1 fruit fly cellular context compared by ENCODE assay signal in the genomic region with DNA sequence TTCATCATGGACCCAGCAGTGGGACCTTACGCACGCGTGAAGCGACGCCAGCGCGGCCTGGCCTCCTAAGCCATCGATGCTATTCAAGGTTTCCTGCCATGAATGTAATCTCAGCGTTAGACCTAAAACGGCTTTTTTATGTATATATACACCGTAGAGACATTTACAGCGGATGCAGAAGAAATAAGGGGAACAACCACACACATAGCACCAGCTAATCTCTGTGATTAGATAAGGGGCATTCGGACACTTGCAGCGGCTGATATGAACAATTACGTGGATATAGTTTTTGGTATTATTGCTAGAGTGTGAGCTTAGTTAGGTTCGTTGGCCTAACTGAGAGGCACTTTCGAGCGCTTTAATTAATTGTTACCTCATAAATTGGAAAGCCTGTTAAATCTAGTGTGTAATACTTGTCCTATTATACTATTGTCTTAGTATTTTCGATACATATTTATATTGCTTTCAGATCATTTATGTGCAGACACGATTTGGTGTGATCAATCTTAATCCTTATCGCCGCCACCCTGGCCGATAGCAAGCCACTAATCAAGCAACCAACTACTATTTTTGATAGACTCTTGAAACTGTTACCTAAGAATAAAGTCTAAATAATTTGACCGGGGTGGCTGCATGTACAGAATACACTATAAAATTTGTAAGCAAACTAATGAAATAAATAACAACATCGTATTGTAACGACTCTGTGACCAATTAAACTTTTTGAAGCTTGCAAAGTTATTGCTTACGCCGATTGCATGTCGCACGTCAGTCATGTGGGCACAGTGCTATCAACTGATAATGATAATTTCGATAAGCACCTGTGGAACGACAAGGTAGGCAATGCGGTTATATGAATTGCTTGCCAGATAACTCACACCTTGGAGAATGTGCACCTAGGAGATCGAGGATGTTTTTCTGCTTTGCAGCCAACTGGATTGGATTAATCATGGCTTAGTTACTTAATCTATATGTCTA.
TF ChIP-seq lines count a peak whose summit lies in the region.

No protein-coding gene starts in this region.

TF ChIP-seq in whole organism, embryonic, 481 proteins besides CTCF, POLR2A, EP300 and RAD21 (continued from another document):
- TF ChIP-seq CHES-1-like (GFP tag; optimal IDR thresholded peaks at IDR 0.05; lab: Kevin White, UChicago): no peak
- no peak for TF ChIP-seq sd (tag; optimal IDR thresholded peaks at IDR 0.05; lab: Kevin White, UChicago)
- TF ChIP-seq MESR4 (GFP tag; optimal IDR thresholded peaks at IDR 0.05; lab: Kevin White, UChicago): no peak
- TF ChIP-seq Hey (tag; optimal IDR thresholded peaks at IDR 0.05; lab: Kevin White, UChicago): peak; percentile 98
- no peak for TF ChIP-seq pho (GFP tag; optimal IDR thresholded peaks at IDR 0.05; lab: Kevin White, UChicago)
- no peak for TF ChIP-seq Max (GFP tag; optimal IDR thresholded peaks at IDR 0.05; lab: Kevin White, UChicago)
- no peak for TF ChIP-seq hkb (optimal IDR thresholded peaks at IDR 0.05; lab: Kevin White, UChicago)
- no peak for TF ChIP-seq hkb (GFP tag; IDR thresholded peaks at IDR 0.05; lab: Robert Waterston, UW)
- TF ChIP-seq Sry-δ (GFP tag; optimal IDR thresholded peaks at IDR 0.05; lab: Kevin White, UChicago): no peak
- TF ChIP-seq Stat92E (GFP tag; optimal IDR thresholded peaks at IDR 0.05; lab: Kevin White, UChicago): no peak
- TF ChIP-seq peb (GFP tag; IDR thresholded peaks at IDR 0.05; lab: Robert Waterston, UW): no peak
- no peak for TF ChIP-seq usp (GFP tag; optimal IDR thresholded peaks at IDR 0.05; lab: Kevin White, UChicago)
- TF ChIP-seq CG7357 (GFP tag; IDR thresholded peaks at IDR 0.05; lab: Robert Waterston, UW): no peak
- TF ChIP-seq Side (GFP tag; optimal IDR thresholded peaks at IDR 0.05; lab: Kevin White, UChicago): no peak
- no peak for TF ChIP-seq Atf6 (GFP tag; IDR thresholded peaks at IDR 0.05; lab: Robert Waterston, UW)
- TF ChIP-seq CG18764 (GFP tag; optimal IDR thresholded peaks at IDR 0.05; lab: Kevin White, UChicago): no peak
- TF ChIP-seq CG11456 (GFP tag; IDR thresholded peaks at IDR 0.05; lab: Robert Waterston, UW): no peak
- no peak for TF ChIP-seq bab2 (GFP tag; optimal IDR thresholded peaks at IDR 0.05; lab: Kevin White, UChicago)
- peak; percentile 40 for TF ChIP-seq sug (tag; optimal IDR thresholded peaks at IDR 0.05; lab: Kevin White, UChicago)
- no peak for TF ChIP-seq salm (tag; optimal IDR thresholded peaks at IDR 0.05; lab: Kevin White, UChicago)
- 0 out of 2 replicates have a peak, but pooled peaks have one; percentile 31 for TF ChIP-seq ara (GFP tag; IDR thresholded peaks at IDR 0.05; lab: Robert Waterston, UW)
- no peak for TF ChIP-seq Spps (tag; optimal IDR thresholded peaks at IDR 0.05; lab: Kevin White, UChicago)
- no peak for TF ChIP-seq CG10209 (GFP tag; optimal IDR thresholded peaks at IDR 0.05; lab: Kevin White, UChicago)
- TF ChIP-seq trem (tag; optimal IDR thresholded peaks at IDR 0.05; lab: Kevin White, UChicago): no peak
- no peak for TF ChIP-seq Abd-B (GFP tag; optimal IDR thresholded peaks at IDR 0.05; lab: Kevin White, UChicago)
- peak; percentile 61 for TF ChIP-seq Ets65A (GFP tag; lab: Kevin White, UChicago)
- TF ChIP-seq CG34376 (GFP tag; optimal IDR thresholded peaks at IDR 0.05; lab: Kevin White, UChicago): peak; percentile 36
- no peak for TF ChIP-seq CG18011 (GFP tag; optimal IDR thresholded peaks at IDR 0.05; lab: Kevin White, UChicago)
- TF ChIP-seq CG18262 (tag; optimal IDR thresholded peaks at IDR 0.05; lab: Kevin White, UChicago): no peak
- TF ChIP-seq nau (GFP tag; optimal IDR thresholded peaks at IDR 0.05; lab: Kevin White, UChicago): no peak
- no peak for TF ChIP-seq btn (GFP tag; optimal IDR thresholded peaks at IDR 0.05; lab: Kevin White, UChicago)
- no peak for TF ChIP-seq Neu2 (GFP tag; optimal IDR thresholded peaks at IDR 0.05; lab: Kevin White, UChicago; ENCODE audit: borderline replicate concordance)
- no peak for TF ChIP-seq dmrt99B (tag; optimal IDR thresholded peaks at IDR 0.05; lab: Kevin White, UChicago)
- TF ChIP-seq CG13296 (GFP tag; optimal IDR thresholded peaks at IDR 0.05; lab: Kevin White, UChicago): no peak
- peak; percentile 78 for TF ChIP-seq exex (tag; optimal IDR thresholded peaks at IDR 0.05; lab: Kevin White, UChicago)
- no peak for TF ChIP-seq Ada2b (GFP tag; IDR thresholded peaks at IDR 0.05; lab: Robert Waterston, UW)
- TF ChIP-seq croc (GFP tag; conservative IDR thresholded peaks at IDR 0.05; lab: Robert Waterston, UW): no peak
- no peak for TF ChIP-seq scrt (GFP tag; optimal IDR thresholded peaks at IDR 0.05; lab: Kevin White, UChicago)
- no peak for TF ChIP-seq CG33557 (GFP tag; optimal IDR thresholded peaks at IDR 0.05; lab: Kevin White, UChicago)
- TF ChIP-seq Adf1 (GFP tag; IDR thresholded peaks at IDR 0.05; lab: Robert Waterston, UW): no peak
- peak; percentile 16; the same call in 1 of the 3 replicates for TF ChIP-seq Dbx (GFP tag; IDR thresholded peaks at IDR 0.05; lab: Robert Waterston, UW)
- peak; percentile 53; the same call in 1 of the 4 replicates for TF ChIP-seq chinmo (GFP tag; IDR thresholded peaks at IDR 0.05; lab: Robert Waterston, UW; ENCODE audit: partially characterized antibody)
- TF ChIP-seq CG14014 (GFP tag; IDR thresholded peaks at IDR 0.05; lab: Robert Waterston, UW): no peak
- TF ChIP-seq CG2199 (GFP tag; IDR thresholded peaks at IDR 0.05; lab: Robert Waterston, UW): peak; percentile 77; the same call in 1 of the 3 replicates
- no peak for TF ChIP-seq zf30C (GFP tag; optimal IDR thresholded peaks at IDR 0.05; lab: Kevin White, UChicago)
- TF ChIP-seq Deaf1 (tag; optimal IDR thresholded peaks at IDR 0.05; lab: Kevin White, UChicago): no peak
- no peak for TF ChIP-seq CG33213 (GFP tag; optimal IDR thresholded peaks at IDR 0.05; lab: Kevin White, UChicago)
- no peak for TF ChIP-seq tx (GFP tag; optimal IDR thresholded peaks at IDR 0.05; lab: Kevin White, UChicago)
- TF ChIP-seq Opbp (GFP tag; IDR thresholded peaks at IDR 0.05; lab: Robert Waterston, UW; ENCODE audit: partially characterized antibody): no peak
- TF ChIP-seq CG16813 (GFP tag; IDR thresholded peaks at IDR 0.05; lab: Robert Waterston, UW; ENCODE audit: partially characterized antibody): no peak
- no peak for TF ChIP-seq CG17385 (GFP tag; optimal IDR thresholded peaks at IDR 0.05; lab: Kevin White, UChicago)
- no peak for TF ChIP-seq luna (GFP tag; optimal IDR thresholded peaks at IDR 0.05; lab: Kevin White, UChicago)
- TF ChIP-seq nerfin-1 (tag; optimal IDR thresholded peaks at IDR 0.05; lab: Kevin White, UChicago): no peak
- no peak for TF ChIP-seq cad (GFP tag; optimal IDR thresholded peaks at IDR 0.05; lab: Kevin White, UChicago)
- no peak for TF ChIP-seq ind (GFP tag; optimal IDR thresholded peaks at IDR 0.05; lab: Kevin White, UChicago)
- peak; percentile 80 for TF ChIP-seq grn (GFP tag; optimal IDR thresholded peaks at IDR 0.05; lab: Kevin White, UChicago)
- TF ChIP-seq CG6272 (GFP tag; IDR thresholded peaks at IDR 0.05; lab: Robert Waterston, UW): no peak
- no peak for TF ChIP-seq Tbp (GFP tag; optimal IDR thresholded peaks at IDR 0.05; lab: Kevin White, UChicago)
- no peak for TF ChIP-seq CG13287 (GFP tag; IDR thresholded peaks at IDR 0.05; lab: Robert Waterston, UW; ENCODE audit: partially characterized antibody)
- no peak for TF ChIP-seq crol (GFP tag; IDR thresholded peaks at IDR 0.05; lab: Robert Waterston, UW)
